Worm (Caenorhabditis elegans) whole organism, late embryonic: ENCODE results near the gene W09G12.9.
A peak's percentile ranks its signal among the peaks of the same experiment; 100 is the strongest.

ENCODE experiments used
- T23F11.4 ChIP-seq: fragments of 200-800 bp; sonication (Bioruptor generic); optimal IDR thresholded peaks from 2 replicates; lab custom pipeline; 2018; ENCODE audit warnings: mild to moderate bottlenecking, missing genetic modification characterization, missing compliant biosample characterization
- ceh-9 ChIP-seq: sonication (generic microtip); optimal IDR thresholded peaks from 2 replicates; lab custom pipeline; 2016; ENCODE audit warnings: mild to moderate bottlenecking, missing genetic modification characterization, inconsistent platforms, missing compliant biosample characterization
- dve-1 ChIP-seq: sonication (generic microtip); optimal IDR thresholded peaks from 2 replicates; lab custom pipeline; 2017; ENCODE audit warnings: antibody characterized with exemption, mild to moderate bottlenecking, missing genetic modification characterization, missing compliant biosample characterization
- elt-2 ChIP-seq: sonication (generic microtip); optimal IDR thresholded peaks from 2 replicates; lab custom pipeline; 2016; ENCODE audit warnings: missing genetic modification reagents, missing genetic modification characterization, missing compliant biosample characterization
- elt-4 ChIP-seq: sonication (generic microtip); optimal IDR thresholded peaks from 2 replicates; lab custom pipeline; 2016; ENCODE audit warnings: missing genetic modification characterization, missing compliant biosample characterization
- madf-2 ChIP-seq: sonication (generic microtip); optimal IDR thresholded peaks from 2 replicates; lab custom pipeline; 2017; ENCODE audit warnings: missing genetic modification characterization, missing compliant biosample characterization
- mec-3 ChIP-seq: sonication (generic microtip); optimal IDR thresholded peaks from 2 replicates; lab custom pipeline; 2016; ENCODE audit warnings: borderline replicate concordance, missing genetic modification characterization, missing compliant biosample characterization
- nfya-1 ChIP-seq: sonication (generic microtip); optimal IDR thresholded peaks from 2 replicates; lab custom pipeline; 2017; ENCODE audit warnings: missing genetic modification characterization, mild to moderate bottlenecking, missing compliant biosample characterization, antibody characterized with exemption, moderate library complexity
- nhr-11 ChIP-seq: fragments of 150-350 bp; optimal IDR thresholded peaks from 2 replicates; lab custom pipeline; 2014; ENCODE audit warnings: missing biosample characterization, missing genetic modification characterization
- pat-9 ChIP-seq: fragments of 200-800 bp; sonication (Bioruptor generic); optimal IDR thresholded peaks from 2 replicates; lab custom pipeline; 2018; ENCODE audit warnings: mild to moderate bottlenecking, missing genetic modification characterization, moderate library complexity, missing compliant biosample characterization
- pqm-1 ChIP-seq: sonication (generic microtip); optimal IDR thresholded peaks from 2 replicates; lab custom pipeline; 2016; ENCODE audit warnings: missing genetic modification characterization, missing compliant biosample characterization
- syd-9 ChIP-seq: sonication (generic microtip); optimal IDR thresholded peaks from 2 replicates; lab custom pipeline; 2016; ENCODE audit warnings: mild to moderate bottlenecking, missing genetic modification characterization, moderate library complexity, missing compliant biosample characterization

Gene W09G12.9

ce11 chrIV:1261930-1262329, 45.5 kb downstream of the W09G12.9 start:
- no peak for TF ChIP-seq syd-9
- no peak for TF ChIP-seq elt-4
- TF ChIP-seq nhr-11 (tag; lab: Kevin White, UChicago) = no peak
- TF ChIP-seq ceh-9 = no peak
- no peak for TF ChIP-seq madf-2 (tag; lab: Kevin White, UChicago)
- TF ChIP-seq nfya-1 = no peak
- no peak for TF ChIP-seq pat-9 (tag; lab: Kevin White, UChicago)
- no peak for TF ChIP-seq pqm-1 (tag; lab: Kevin White, UChicago)
- TF ChIP-seq T23F11.4 (GFP tag; lab: Kevin White, UChicago) = no peak

ce11 chrIV:1264928-1265327, 48.5 kb downstream of the W09G12.9 start, which contains the start of gene F38A1.13:
Gene F38A1.13, plus strand, starts transcription at chrIV:1265228.
- TF ChIP-seq pqm-1 (tag; lab: Kevin White, UChicago) (no peak), syd-9 (no peak), elt-2 (no peak)

- TF ChIP-seq dve-1 (tag; lab: Kevin White, UChicago) = no peak
- TF ChIP-seq elt-2 = peak; percentile 2
Measured at ce11 chrIV:1266138-1266537, 49.7 kb downstream of the W09G12.9 start.

ce11 chrIV:1266724-1267123, 50.3 kb downstream of the W09G12.9 start, which contains the start of gene clec-170:
Gene clec-170, plus strand, starts transcription at chrIV:1266866.
- TF ChIP-seq elt-2 (peak; percentile 18), mec-3 (tag; lab: Kevin White, UChicago) (no peak)
